Worm (Caenorhabditis elegans): Measurements from ENCODE around the gene atic-1.

atic-1 gene

DNA sequence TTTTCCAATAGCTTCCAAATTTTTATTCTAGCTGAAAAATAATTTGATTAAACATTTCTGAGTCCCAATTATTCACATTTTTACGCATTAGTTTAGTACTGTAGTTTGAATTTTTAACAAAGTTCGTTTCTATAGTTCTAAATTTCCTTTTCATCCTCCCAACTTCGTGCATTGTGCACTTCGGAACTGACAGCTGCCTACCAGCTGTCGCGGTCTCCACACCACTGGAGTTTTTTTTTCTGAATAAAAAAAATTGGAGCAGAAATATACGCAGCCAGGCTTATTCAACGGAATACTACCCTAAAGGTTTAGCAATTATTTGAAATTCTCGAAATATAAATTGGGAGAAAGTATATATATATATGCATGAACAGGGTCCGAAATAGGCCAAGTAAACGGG, 32.6 kb upstream of the atic-1 start:
- TF ChIP-seq lin-11 (tag; optimal IDR thresholded peaks at IDR 0.05) (no peak), pha-4 (tag; optimal IDR thresholded peaks at IDR 0.05) (no peak), hlh-6 (tag; optimal IDR thresholded peaks at IDR 0.05) (no peak), fkh-6 (tag; optimal IDR thresholded peaks at IDR 0.05) (no peak), sox-4 (tag; optimal IDR thresholded peaks at IDR 0.05) (no peak), dmd-4 (tag; optimal IDR thresholded peaks at IDR 0.05; ENCODE audit: borderline replicate concordance) (no peak)

ce11 chrIV:7850329-7850728, 31.5 kb upstream of the atic-1 start:
- TF ChIP-seq elt-4 (tag; optimal IDR thresholded peaks at IDR 0.05): no peak
- no peak for TF ChIP-seq ama-1 (optimal IDR thresholded peaks at IDR 0.05)
- TF ChIP-seq ceh-48 (tag; optimal IDR thresholded peaks at IDR 0.05): no peak
- TF ChIP-seq lim-6 (tag; optimal IDR thresholded peaks at IDR 0.05): no peak
- no peak for TF ChIP-seq hlh-15 (tag; optimal IDR thresholded peaks at IDR 0.05)
- no peak for TF ChIP-seq eyg-1 (tag; optimal IDR thresholded peaks at IDR 0.05)
- TF ChIP-seq C08G9.2 (tag; optimal IDR thresholded peaks at IDR 0.05): no peak
- TF ChIP-seq ceh-24 (tag; optimal IDR thresholded peaks at IDR 0.05): no peak
- TF ChIP-seq ceh-18 (tag; optimal IDR thresholded peaks at IDR 0.05): no peak
- TF ChIP-seq pag-3 (tag; optimal IDR thresholded peaks at IDR 0.05; ENCODE audit: borderline replicate concordance): no peak
- TF ChIP-seq hlh-8 (tag; optimal IDR thresholded peaks at IDR 0.05): no peak
- TF ChIP-seq ztf-16 (tag; optimal IDR thresholded peaks at IDR 0.05): no peak
- TF ChIP-seq lin-11 (tag; optimal IDR thresholded peaks at IDR 0.05): no peak

DNA sequence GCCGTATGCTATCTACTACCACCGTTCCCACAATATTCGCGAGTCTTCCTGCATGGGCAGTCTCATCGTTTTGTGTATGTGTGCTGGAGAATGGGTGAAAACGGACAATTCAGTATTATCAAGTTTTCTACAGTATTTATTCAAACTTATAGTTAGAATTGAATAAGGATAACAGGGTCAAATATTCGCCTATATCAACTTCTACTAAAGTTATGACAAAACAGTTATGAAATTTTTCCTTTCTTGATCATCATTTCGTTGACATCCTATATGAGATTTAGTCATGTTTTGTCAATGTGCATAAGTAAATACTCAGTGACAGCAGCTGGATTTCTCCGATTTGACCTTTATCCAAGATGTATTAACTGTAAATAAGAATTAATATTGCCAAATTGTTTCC, 30.5 kb upstream of the atic-1 start:
- TF ChIP-seq hlh-8 (tag; optimal IDR thresholded peaks at IDR 0.05): no peak
- no peak for TF ChIP-seq ztf-16 (tag; optimal IDR thresholded peaks at IDR 0.05)
- TF ChIP-seq elt-4 (tag; optimal IDR thresholded peaks at IDR 0.05): no peak
- no peak for TF ChIP-seq hlh-13 (GFP tag; optimal IDR thresholded peaks at IDR 0.05)
- TF ChIP-seq ceh-34 (tag; optimal IDR thresholded peaks at IDR 0.05): no peak
- TF ChIP-seq ets-4 (tag; optimal IDR thresholded peaks at IDR 0.05): no peak
- TF ChIP-seq npax-4 (tag; optimal IDR thresholded peaks at IDR 0.05): no peak
- no peak for TF ChIP-seq tbx-2 (tag; optimal IDR thresholded peaks at IDR 0.05)
- TF ChIP-seq ceh-2 (tag; optimal IDR thresholded peaks at IDR 0.05): no peak
- TF ChIP-seq hlh-15 (tag; optimal IDR thresholded peaks at IDR 0.05): no peak
- TF ChIP-seq pha-4 (tag; optimal IDR thresholded peaks at IDR 0.05): no peak
- no peak for TF ChIP-seq K09A11.1 (tag; optimal IDR thresholded peaks at IDR 0.05; ENCODE audit: insufficient read depth)
- TF ChIP-seq sox-2 (GFP tag; IDR thresholded peaks at IDR 0.05): no peak
- no peak for TF ChIP-seq dve-1 (tag; optimal IDR thresholded peaks at IDR 0.05)
- no peak for TF ChIP-seq syd-9 (tag; optimal IDR thresholded peaks at IDR 0.05)
- no peak for TF ChIP-seq lim-6 (tag; optimal IDR thresholded peaks at IDR 0.05)
- TF ChIP-seq T23F11.4 (GFP tag; optimal IDR thresholded peaks at IDR 0.05): no peak
- no peak for TF ChIP-seq ceh-31 (tag; optimal IDR thresholded peaks at IDR 0.05)

ce11 chrIV:7868607-7869006, 13.2 kb upstream of the atic-1 start, which contains the start of gene flp-10:
flp-10 (plus strand) TSS chrIV:7868907.
- no peak for TF ChIP-seq C38D4.7 (GFP tag; optimal IDR thresholded peaks at IDR 0.05)
- TF ChIP-seq ceh-45 (GFP tag; IDR thresholded peaks at IDR 0.05): no peak
- TF ChIP-seq rnt-1 (tag; optimal IDR thresholded peaks at IDR 0.05): no peak
- TF ChIP-seq mec-3 (tag; optimal IDR thresholded peaks at IDR 0.05; ENCODE audit: borderline replicate concordance): no peak
- no peak for TF ChIP-seq ceh-24 (tag; optimal IDR thresholded peaks at IDR 0.05)
- no peak for TF ChIP-seq nhr-232 (tag; optimal IDR thresholded peaks at IDR 0.05)
- TF ChIP-seq pha-2 (tag; optimal IDR thresholded peaks at IDR 0.05): no peak
- TF ChIP-seq sox-2 (GFP tag; IDR thresholded peaks at IDR 0.05): no peak
- no peak for TF ChIP-seq nhr-11 (tag; optimal IDR thresholded peaks at IDR 0.05)
- no peak for TF ChIP-seq hlh-30 (tag; optimal IDR thresholded peaks at IDR 0.05; ENCODE audit: insufficient read depth)
- TF ChIP-seq unc-55 (GFP tag; optimal IDR thresholded peaks at IDR 0.05): no peak
- no peak for TF ChIP-seq ahr-1 (tag; optimal IDR thresholded peaks at IDR 0.05)
- TF ChIP-seq ttx-3 (tag; optimal IDR thresholded peaks at IDR 0.05): no peak
- no peak for TF ChIP-seq ztf-16 (tag; optimal IDR thresholded peaks at IDR 0.05)
- no peak for TF ChIP-seq elt-2 (tag; optimal IDR thresholded peaks at IDR 0.05)
- TF ChIP-seq pha-4 (tag; optimal IDR thresholded peaks at IDR 0.05): no peak
